1 fruit fly cellular context compared by ENCODE assay signal in the genomic region with DNA sequence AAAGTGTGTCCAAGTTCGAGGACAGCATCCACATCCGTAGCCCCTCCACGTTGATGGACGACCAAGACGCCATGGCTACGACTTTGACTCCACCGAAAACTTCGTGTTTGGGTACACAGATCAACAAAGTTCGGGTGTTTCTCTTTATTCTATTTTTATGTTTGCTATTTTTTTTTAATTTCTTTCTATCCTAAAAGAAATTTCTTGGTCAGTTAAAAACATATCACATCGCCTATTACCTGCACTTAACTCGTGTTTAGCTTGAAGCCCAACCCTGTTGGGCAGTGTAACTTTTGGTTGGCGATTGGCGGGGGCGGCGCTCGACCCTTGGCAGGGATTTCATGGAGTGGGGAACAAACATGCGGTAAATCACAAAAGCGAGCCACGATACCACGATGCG.
TF ChIP-seq lines count a peak whose summit lies in the region.

No protein-coding gene starts in this region.

TF ChIP-seq in whole organism, embryonic, 481 proteins besides CTCF, POLR2A, EP300 and RAD21 (continued from another document):
- TF ChIP-seq stwl (tag; optimal IDR thresholded peaks at IDR 0.05; lab: Kevin White, UChicago), result no peak
- no peak for TF ChIP-seq Atf-2 (GFP tag; optimal IDR thresholded peaks at IDR 0.05; lab: Kevin White, UChicago)
- no peak for TF ChIP-seq hth (optimal IDR thresholded peaks at IDR 0.05; lab: Kevin White, UChicago)
- peak; percentile 10 for TF ChIP-seq oc (tag; optimal IDR thresholded peaks at IDR 0.05; lab: Kevin White, UChicago)
- peak; percentile 57; the same call in 1 of the 3 replicates for TF ChIP-seq ase (GFP tag; IDR thresholded peaks at IDR 0.05; lab: Robert Waterston, UW)
- no peak for TF ChIP-seq danr (GFP tag; IDR thresholded peaks at IDR 0.05; lab: Robert Waterston, UW)
- TF ChIP-seq NfI (GFP tag; optimal IDR thresholded peaks at IDR 0.05; lab: Kevin White, UChicago), result no peak
- TF ChIP-seq CG10462 (GFP tag; optimal IDR thresholded peaks at IDR 0.05; lab: Kevin White, UChicago), result no peak
- peak; percentile 81 for TF ChIP-seq vvl (GFP tag; IDR thresholded peaks at IDR 0.05; lab: Robert Waterston, UW)
- TF ChIP-seq ham (GFP tag; IDR thresholded peaks at IDR 0.05; lab: Robert Waterston, UW), result no peak
- no peak for TF ChIP-seq lov (optimal IDR thresholded peaks at IDR 0.05; lab: Kevin White, UChicago)
- peak; percentile 76; the same call in 2 of the 3 replicates for TF ChIP-seq lov (GFP tag; IDR thresholded peaks at IDR 0.05; lab: Robert Waterston, UW)
- TF ChIP-seq Eip74EF (GFP tag; optimal IDR thresholded peaks at IDR 0.05; lab: Kevin White, UChicago), result peak in 1 of 2 experiments; percentile 30
- TF ChIP-seq sd (tag; optimal IDR thresholded peaks at IDR 0.05; lab: Kevin White, UChicago), result no peak
- peak in 1 of 2 experiments; percentile 38 for TF ChIP-seq dpn (GFP tag; optimal IDR thresholded peaks at IDR 0.05; lab: Kevin White, UChicago)
- TF ChIP-seq ind (GFP tag; optimal IDR thresholded peaks at IDR 0.05; lab: Kevin White, UChicago), result peak; percentile 50
- no peak for TF ChIP-seq zen2 (GFP tag; IDR thresholded peaks at IDR 0.05; lab: Robert Waterston, UW; ENCODE audit: partially characterized antibody)
- no peak for TF ChIP-seq ERR (GFP tag; optimal IDR thresholded peaks at IDR 0.05; lab: Kevin White, UChicago)
- peak; percentile 80 for TF ChIP-seq sens (GFP tag; lab: Kevin White, UChicago)
- TF ChIP-seq zen (tag; optimal IDR thresholded peaks at IDR 0.05; lab: Kevin White, UChicago), result peak; percentile 6
- TF ChIP-seq so (GFP tag; IDR thresholded peaks at IDR 0.05; lab: Robert Waterston, UW), result 0 out of 3 replicates have a peak, but pooled peaks have one; percentile 40
- no peak for TF ChIP-seq mld (GFP tag; IDR thresholded peaks at IDR 0.05; lab: Robert Waterston, UW; ENCODE audit: partially characterized antibody)
- TF ChIP-seq Atf3 (GFP tag; optimal IDR thresholded peaks at IDR 0.05; lab: Kevin White, UChicago), result peak; percentile 25
- no peak for TF ChIP-seq CG14965 (GFP tag; optimal IDR thresholded peaks at IDR 0.05; lab: Kevin White, UChicago; ENCODE audit: borderline replicate concordance)
- no peak for TF ChIP-seq da (GFP tag; optimal IDR thresholded peaks at IDR 0.05; lab: Kevin White, UChicago)
- peak; percentile 41 for TF ChIP-seq BtbVII (GFP tag; optimal IDR thresholded peaks at IDR 0.05; lab: Kevin White, UChicago)
- no peak for TF ChIP-seq Nf-YA (GFP tag; IDR thresholded peaks at IDR 0.05; lab: Robert Waterston, UW)
- TF ChIP-seq CG17361 (GFP tag; IDR thresholded peaks at IDR 0.05; lab: Robert Waterston, UW), result peak; percentile 59
- peak; percentile 54; the same call in 1 of the 2 replicates for TF ChIP-seq CG32767 (GFP tag; IDR thresholded peaks at IDR 0.05; lab: Robert Waterston, UW)
- TF ChIP-seq ara (GFP tag; IDR thresholded peaks at IDR 0.05; lab: Robert Waterston, UW), result peak; percentile 67; the same call in 1 of the 2 replicates
- TF ChIP-seq sim (GFP tag; IDR thresholded peaks at IDR 0.05; lab: Robert Waterston, UW), result no peak
- no peak for TF ChIP-seq repo (GFP tag; optimal IDR thresholded peaks at IDR 0.05; lab: Kevin White, UChicago)
- TF ChIP-seq Hmr (GFP tag; optimal IDR thresholded peaks at IDR 0.05; lab: Kevin White, UChicago), result no peak
- TF ChIP-seq Doc2 (GFP tag; IDR thresholded peaks at IDR 0.05; lab: Robert Waterston, UW), result no peak
- no peak for TF ChIP-seq HLH4C (GFP tag; IDR thresholded peaks at IDR 0.05; lab: Robert Waterston, UW; ENCODE audit: partially characterized antibody)
- TF ChIP-seq ato (GFP tag; IDR thresholded peaks at IDR 0.05; lab: Robert Waterston, UW; ENCODE audit: partially characterized antibody), result no peak
- 0 out of 2 replicates have a peak, but pooled peaks have one; percentile 34 for TF ChIP-seq CG5953 (GFP tag; IDR thresholded peaks at IDR 0.05; lab: Robert Waterston, UW)
- 0 out of 2 replicates have a peak, but pooled peaks have one; percentile 59 for TF ChIP-seq seq (GFP tag; IDR thresholded peaks at IDR 0.05; lab: Robert Waterston, UW)
- TF ChIP-seq CG13624 (GFP tag; optimal IDR thresholded peaks at IDR 0.05; lab: Kevin White, UChicago), result peak; percentile 4
TF ChIP-seq in whole organism, embryonic: peak in this region for 201.
